Worm (Caenorhabditis elegans) whole organism, L4 larva: ENCODE results near the gene lido-18.

ENCODE experiments used
- F26F4.8 ChIP-seq: fragments of 200-800 bp; sonication (Bioruptor generic); conservative IDR thresholded peaks from 2 replicates; pipeline ENCODE4 v1.3.6; 2022; ENCODE audit warnings: missing genetic modification characterization, missing compliant biosample characterization
- T20F7.1 ChIP-seq: fragments of 200-800 bp; sonication (Bioruptor generic); optimal IDR thresholded peaks from 2 replicates; lab custom pipeline; 2018; ENCODE audit warnings: mild to moderate bottlenecking, missing genetic modification characterization, missing compliant biosample characterization
- Y48G9A.11 ChIP-seq: fragments of 200-800 bp; sonication (Bioruptor generic); IDR thresholded peaks from 2 replicates; pipeline ENCODE4 v1.3.6; 2022; ENCODE audit warnings: missing genetic modification reagents, missing genetic modification characterization, missing compliant biosample characterization
- ZK546.5 ChIP-seq, 2 experiments: sonication (generic microtip); optimal IDR thresholded peaks; 2 replicates each; lab custom pipeline; 2017; ENCODE audit warnings: missing biosample characterization in 2 of 2, missing genetic modification characterization in 2 of 2
- aha-1 ChIP-seq: fragments of 150-350 bp; peaks from one replicate; lab custom pipeline; 2014; ENCODE audit warnings: missing biosample characterization, missing genetic modification characterization
- ceh-32 ChIP-seq: sonication (generic microtip); optimal IDR thresholded peaks from 2 replicates; lab custom pipeline; 2016; ENCODE audit warnings: mild to moderate bottlenecking, missing genetic modification characterization, missing compliant biosample characterization; ENCODE audit not compliant: poor library complexity
- ces-1 ChIP-seq: fragments of 150-350 bp; sonication (generic microtip); optimal IDR thresholded peaks from 4 replicates; lab custom pipeline; 2014; ENCODE audit warnings: missing biosample characterization, missing genetic modification reagents, missing genetic modification characterization
- cey-2 ChIP-seq: sonication (generic microtip); optimal IDR thresholded peaks from 3 replicates; lab custom pipeline; 2017; ENCODE audit warnings: missing genetic modification characterization, mild to moderate bottlenecking, missing compliant biosample characterization, antibody characterized with exemption, borderline replicate concordance; ENCODE audit not compliant: insufficient read depth
- daf-12 ChIP-seq: fragments of 150-350 bp; optimal IDR thresholded peaks from 2 replicates; lab custom pipeline; 2014; ENCODE audit warnings: missing biosample characterization, missing genetic modification reagents, missing genetic modification characterization
- daf-19 ChIP-seq: fragments of 200-800 bp; sonication (Bioruptor generic); conservative IDR thresholded peaks from 2 replicates; pipeline ENCODE4 v1.3.6; 2022; ENCODE audit warnings: missing genetic modification characterization, missing compliant biosample characterization
- dmd-8 ChIP-seq: fragments of 200-800 bp; sonication (Bioruptor generic); IDR thresholded peaks from 2 replicates; pipeline ENCODE4 v1.3.6; 2022; ENCODE audit warnings: missing genetic modification characterization, missing compliant biosample characterization
- duxl-1 ChIP-seq: sonication (generic microtip); optimal IDR thresholded peaks from 2 replicates; lab custom pipeline; 2016; ENCODE audit warnings: mild to moderate bottlenecking, missing genetic modification characterization, moderate library complexity, missing compliant biosample characterization; ENCODE audit not compliant: poor library complexity
- egl-27 ChIP-seq: sonication (generic microtip); optimal IDR thresholded peaks from 3 replicates; lab custom pipeline; 2017; ENCODE audit warnings: missing biosample characterization, missing genetic modification reagents, missing genetic modification characterization
- fkh-10 ChIP-seq: fragments of 150-350 bp; optimal IDR thresholded peaks from 2 replicates; lab custom pipeline; 2014; ENCODE audit warnings: missing biosample characterization, missing genetic modification reagents, missing genetic modification characterization
- fos-1 ChIP-seq: fragments of 150-350 bp; optimal IDR thresholded peaks from 2 replicates; lab custom pipeline; 2014; ENCODE audit warnings: missing biosample characterization, missing genetic modification characterization
- hlh-11 ChIP-seq: fragments of 200-800 bp; sonication (Bioruptor generic); optimal IDR thresholded peaks from 2 replicates; lab custom pipeline; 2018; ENCODE audit warnings: mild to moderate bottlenecking, missing genetic modification characterization, missing compliant biosample characterization
- hlh-30 ChIP-seq: sonication (generic microtip); optimal IDR thresholded peaks from 2 replicates; lab custom pipeline; 2017; ENCODE audit warnings: antibody characterized with exemption, mild to moderate bottlenecking, missing genetic modification characterization, missing compliant biosample characterization; ENCODE audit not compliant: insufficient read depth
- lin-38 ChIP-seq: fragments of 200-800 bp; sonication (Bioruptor generic); IDR thresholded peaks from 2 replicates; pipeline ENCODE4 v1.3.6; 2022; ENCODE audit warnings: missing genetic modification reagents, missing genetic modification characterization, missing compliant biosample characterization
- madf-5 ChIP-seq, 2 experiments: fragments of 200-800 bp; sonication (Bioruptor generic); IDR thresholded peaks; 2 replicates each; pipeline ENCODE4 v1.3.6; 2022; ENCODE audit warnings: missing compliant biosample characterization in 2 of 2, missing genetic modification characterization in 2 of 2
- madf-9 ChIP-seq: fragments of 200-800 bp; sonication (Bioruptor generic); conservative IDR thresholded peaks from 2 replicates; pipeline ENCODE4 v1.3.6; 2022; ENCODE audit warnings: missing genetic modification reagents, missing genetic modification characterization, missing compliant biosample characterization
- mdl-1 ChIP-seq, 2 experiments: fragments of 150-350 bp in 1 of 2; sonication (generic microtip) in 1 of 2; optimal IDR thresholded peaks; 2 replicates each; lab custom pipeline; 2014 to 2017; ENCODE audit warnings: missing biosample characterization in 2 of 2, missing genetic modification characterization in 2 of 2
- mdt-29 ChIP-seq: fragments of 200-800 bp; sonication (Bioruptor generic); IDR thresholded peaks from 2 replicates; pipeline ENCODE4 v1.3.6; 2022; ENCODE audit warnings: missing genetic modification reagents, missing genetic modification characterization, missing compliant biosample characterization
- mxl-2 ChIP-seq: fragments of 200-800 bp; sonication (Bioruptor generic); conservative IDR thresholded peaks from 2 replicates; pipeline ENCODE4 v1.3.6; 2022; ENCODE audit warnings: missing genetic modification reagents, missing genetic modification characterization, missing compliant biosample characterization
- mxl-3 ChIP-seq: fragments of 200-800 bp; sonication (Bioruptor generic); optimal IDR thresholded peaks from 2 replicates; lab custom pipeline; 2018; ENCODE audit warnings: mild to moderate bottlenecking, missing genetic modification characterization, missing compliant biosample characterization
- nhr-237 ChIP-seq: sonication (generic microtip); optimal IDR thresholded peaks from 2 replicates; lab custom pipeline; 2017; ENCODE audit warnings: missing biosample characterization, missing genetic modification characterization
- nhr-28 ChIP-seq: fragments of 150-350 bp; optimal IDR thresholded peaks from 2 replicates; lab custom pipeline; 2014; ENCODE audit warnings: missing biosample characterization, missing genetic modification characterization
- php-3 ChIP-seq: fragments of 200-800 bp; sonication (Bioruptor generic); IDR thresholded peaks from 2 replicates; pipeline ENCODE4 v1.3.6; 2022; ENCODE audit warnings: missing genetic modification reagents, missing genetic modification characterization, missing compliant biosample characterization
- skn-1 ChIP-seq: fragments of 150-350 bp; optimal IDR thresholded peaks from 2 replicates; lab custom pipeline; 2014; ENCODE audit warnings: missing biosample characterization, missing genetic modification characterization
- snpc-1.2 ChIP-seq: fragments of 200-800 bp; sonication (Bioruptor generic); IDR thresholded peaks from 2 replicates; pipeline ENCODE4 v1.3.6; 2022; ENCODE audit warnings: missing genetic modification reagents, missing genetic modification characterization, missing compliant biosample characterization
- unc-130 ChIP-seq: sonication (generic microtip); optimal IDR thresholded peaks from 2 replicates; lab custom pipeline; 2016; ENCODE audit warnings: missing genetic modification reagents, missing genetic modification characterization, missing compliant biosample characterization
- unc-62 ChIP-seq, 3 experiments: fragments of 150-350 bp in 1 of 3; sonication (generic microtip); optimal IDR thresholded peaks in 2 of 3; peaks in 1 of 3; 1 replicate in 1 of 3; 2 replicates in 2 of 3; lab custom pipeline; 2014 to 2017; ENCODE audit warnings: missing biosample characterization in 3 of 3, missing genetic modification characterization in 3 of 3, missing genetic modification reagents in 3 of 3, missing genotype in 1 of 3
- vab-7 ChIP-seq: fragments of 200-800 bp; sonication (Bioruptor generic); IDR thresholded peaks from 2 replicates; pipeline ENCODE4 v1.3.6; 2022; ENCODE audit warnings: missing genetic modification reagents, missing genetic modification characterization, missing compliant biosample characterization
- zag-1 ChIP-seq: fragments of 150-350 bp; optimal IDR thresholded peaks from 2 replicates; lab custom pipeline; 2014; ENCODE audit warnings: missing biosample characterization, missing genetic modification characterization
- zip-11 ChIP-seq: fragments of 200-800 bp; sonication (Bioruptor generic); IDR thresholded peaks from 2 replicates; pipeline ENCODE4 v1.3.6; 2022; ENCODE audit warnings: missing genetic modification characterization, missing compliant biosample characterization
- zip-2 ChIP-seq: fragments of 150-350 bp; optimal IDR thresholded peaks from 2 replicates; lab custom pipeline; 2014; ENCODE audit warnings: missing biosample characterization, missing genetic modification characterization
- ztf-7 ChIP-seq: fragments of 150-350 bp; optimal IDR thresholded peaks from 2 replicates; lab custom pipeline; 2014; ENCODE audit warnings: missing biosample characterization, missing genetic modification characterization

The lido-18 gene

DNA sequence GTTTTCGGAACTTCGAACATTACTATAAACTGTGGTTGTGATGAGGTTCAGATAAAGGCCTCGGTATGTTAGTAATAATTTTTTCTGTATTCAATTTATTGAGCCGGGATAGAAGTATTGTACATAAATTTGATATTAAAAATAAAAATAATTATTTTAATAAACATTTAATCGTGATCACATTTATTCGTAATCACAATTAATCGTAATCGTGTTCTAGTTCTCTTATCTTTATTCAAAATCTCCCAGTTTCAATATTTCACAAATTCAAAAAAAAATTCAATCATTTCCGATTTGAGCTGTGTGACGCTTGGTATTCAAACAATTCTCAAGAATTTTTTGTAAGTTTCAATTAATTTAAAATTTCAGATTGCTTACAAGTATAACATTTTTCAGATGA is at the start of gene lido-18:
TSS of gene lido-18 (plus strand) at position 301 of the 400 bp plus-strand sequence.
- TF ChIP-seq daf-12 (tag; lab: Kevin White, UChicago) (no peak), daf-19 (no peak), hlh-11 (tag; lab: Kevin White, UChicago) (no peak), Y48G9A.11 (GFP tag; lab: Robert Waterston, UW) (no peak), duxl-1 (no peak), fos-1 (tag; lab: Kevin White, UChicago) (no peak), mdl-1 (tag; optimal IDR thresholded peaks at IDR 0.05; lab: Kevin White, UChicago) (no peak), zip-11 (no peak), lin-38 (no peak), cey-2 (tag; lab: Kevin White, UChicago) (no peak), mxl-2 (GFP tag; lab: Robert Waterston, UW) (no peak), dmd-8 (GFP tag; lab: Robert Waterston, UW) (no peak), ceh-32 (tag; lab: Kevin White, UChicago) (no peak), nhr-237 (tag; lab: Kevin White, UChicago) (no peak), php-3 (GFP tag; lab: Robert Waterston, UW) (no peak), ZK546.5 (tag; optimal IDR thresholded peaks at IDR 0.05; lab: Kevin White, UChicago) (no peak), zip-2 (no peak), mxl-3 (GFP tag; lab: Kevin White, UChicago) (no peak)

ce11 chrIII:7614530-7614929 is 47.5 kb upstream of the lido-18 start, which contains the start of gene T04A6.2:
T04A6.2 (plus strand) TSS chrIII:7614830.
- TF ChIP-seq madf-9 (GFP tag; lab: Robert Waterston, UW) = no peak
- no peak for TF ChIP-seq mdt-29 (GFP tag; lab: Robert Waterston, UW)
- no peak for TF ChIP-seq ces-1 (GFP tag; lab: Kevin White, UChicago)
- no peak for TF ChIP-seq unc-130 (GFP tag; lab: Kevin White, UChicago)
- TF ChIP-seq vab-7 = no peak
- TF ChIP-seq fkh-10 (GFP tag; lab: Kevin White, UChicago) = no peak
- no peak for TF ChIP-seq snpc-1.2 (GFP tag; lab: Robert Waterston, UW)
- no peak for TF ChIP-seq ztf-7
- no peak for TF ChIP-seq madf-5 (GFP tag; IDR thresholded peaks at IDR 0.05; lab: Robert Waterston, UW)
- TF ChIP-seq zag-1 = no peak
- TF ChIP-seq zip-2 = no peak

DNA sequence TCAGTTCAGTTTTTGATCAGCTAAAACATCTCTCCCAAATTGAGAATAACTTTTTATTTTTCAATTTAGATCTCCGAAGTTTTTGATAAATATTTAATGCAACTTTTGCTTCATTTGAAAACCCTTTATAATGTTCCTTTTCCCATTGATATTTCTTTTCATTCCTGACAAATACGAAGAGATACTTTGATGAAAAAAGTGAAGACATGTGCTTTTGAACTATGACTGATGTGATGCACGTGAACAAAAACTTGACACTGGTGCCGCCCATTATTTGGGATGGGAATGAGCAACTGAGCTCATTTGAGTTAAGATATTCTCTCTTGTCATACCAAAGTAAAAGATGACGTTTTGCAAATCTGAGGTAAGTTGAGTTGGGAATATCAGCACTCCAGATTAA is 45.9 kb upstream of the lido-18 start, which contains the start of gene T04A6.1:
TSS of gene T04A6.1 (plus strand) at position 301 of the 400 bp plus-strand sequence.
- TF ChIP-seq egl-27 (no peak), hlh-30 (tag; lab: Kevin White, UChicago) (peak; percentile 17), unc-62 (GFP tag; optimal IDR thresholded peaks at IDR 0.05 in 1 of 2; lab: Kevin White, UChicago) (peak in 1 of 2 experiments; percentile 6), unc-62 (tag; optimal IDR thresholded peaks at IDR 0.05; lab: Kevin White, UChicago) (no peak)

- TF ChIP-seq aha-1 (tag; lab: Kevin White, UChicago) (peak; percentile 87), nhr-28 (tag; lab: Kevin White, UChicago) (peak; percentile 35), T20F7.1 (no peak), hlh-11 (tag; lab: Kevin White, UChicago) (peak; percentile 15), skn-1 (tag; lab: Kevin White, UChicago) (no peak), hlh-30 (tag; lab: Kevin White, UChicago) (peak; percentile 56), F26F4.8 (no peak)
These were observed 43.8 kb upstream of the lido-18 start for ce11 chrIII:7618294-7618693.
